Fruit fly (Drosophila melanogaster): Measurements from ENCODE around the gene CG31717.

The CG31717 gene

DNA sequence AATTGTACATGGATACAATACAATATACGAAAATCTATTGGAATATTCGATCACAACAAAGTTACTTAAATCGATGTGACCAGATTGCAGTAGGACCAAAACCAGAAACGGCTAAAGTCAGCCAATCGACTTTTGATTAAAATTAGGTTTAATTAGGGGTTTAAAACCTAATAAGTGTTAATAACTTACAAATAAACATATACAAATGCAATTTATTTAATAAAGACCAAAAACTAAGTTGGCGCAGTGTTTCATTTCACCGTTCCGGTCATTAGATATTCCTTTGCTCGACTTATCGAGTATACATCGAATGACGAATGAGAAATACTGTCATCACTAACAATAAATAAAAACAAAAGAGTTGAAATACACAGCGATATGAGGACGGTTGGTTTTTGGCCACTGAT, at the start of gene CG31717, which contains the start of gene bsk:
Gene CG31717 (plus strand): TSS at position 297 of the 407 bp plus-strand sequence.
Gene bsk (minus strand): TSS at position 61 of the 407 bp plus-strand sequence.
- TF ChIP-seq CG32264 (GFP tag; optimal IDR thresholded peaks at IDR 0.05) = no peak
- no peak for TF ChIP-seq ey (GFP tag; optimal IDR thresholded peaks at IDR 0.05)
- TF ChIP-seq h (GFP tag; optimal IDR thresholded peaks at IDR 0.05) = no peak
- peak; percentile 60 for TF ChIP-seq tai (GFP tag; optimal IDR thresholded peaks at IDR 0.05)
- TF ChIP-seq OdsH (GFP tag; optimal IDR thresholded peaks at IDR 0.05) = no peak
- peak; percentile 32 for TF ChIP-seq Jra (GFP tag; optimal IDR thresholded peaks at IDR 0.05)
- peak; percentile 71 for TF ChIP-seq jim (GFP tag; optimal IDR thresholded peaks at IDR 0.05)

DNA sequence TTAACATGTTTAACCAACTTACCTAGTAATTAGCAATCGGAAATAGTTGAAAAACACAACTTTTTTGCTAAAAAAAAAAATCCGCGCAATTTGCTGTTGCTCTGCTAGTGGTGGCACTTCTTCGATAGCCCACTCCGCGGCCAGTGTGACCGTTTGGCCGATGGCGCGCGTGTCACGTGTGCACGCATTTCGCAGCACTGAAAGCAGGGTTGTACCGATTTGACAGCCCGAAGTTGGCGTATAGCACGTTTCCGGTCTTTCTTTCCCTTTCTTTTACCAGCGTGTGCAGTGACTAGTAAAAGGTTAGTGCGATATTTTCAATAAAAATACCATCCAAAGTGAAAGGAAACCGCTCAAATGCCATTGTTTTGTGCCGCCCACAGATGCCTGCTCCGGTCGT, 49.7 kb upstream of the CG31717 start, which contains the start of the genes Ripalpha and RpL7:
Gene Ripalpha (minus strand): TSS at position 128 of the 400 bp plus-strand sequence.
Gene RpL7 (plus strand): TSS at position 158 of the 400 bp plus-strand sequence.
- TF ChIP-seq h (GFP tag; optimal IDR thresholded peaks at IDR 0.05) (peak; percentile 98), OdsH (GFP tag; optimal IDR thresholded peaks at IDR 0.05) (peak; percentile 96), Vsx2 (GFP tag; optimal IDR thresholded peaks at IDR 0.05; ENCODE audit: partially characterized antibody) (peak; percentile 89), woc (GFP tag; optimal IDR thresholded peaks at IDR 0.05) (peak; percentile 71), fru (GFP tag; optimal IDR thresholded peaks at IDR 0.05) (peak; percentile 86), Myc (optimal IDR thresholded peaks at IDR 0.05) (peak; percentile 77), Jra (GFP tag; optimal IDR thresholded peaks at IDR 0.05) (peak; percentile 89), dmrt93B (GFP tag; optimal IDR thresholded peaks at IDR 0.05) (peak; percentile 99), N (GFP tag; optimal IDR thresholded peaks at IDR 0.05) (no peak), Sp1 (GFP tag; optimal IDR thresholded peaks at IDR 0.05) (peak; percentile 95), CrebA (GFP tag; optimal IDR thresholded peaks at IDR 0.05; ENCODE audit: borderline replicate concordance) (no peak), sage (GFP tag; optimal IDR thresholded peaks at IDR 0.05) (peak; percentile 88), dl (GFP tag; optimal IDR thresholded peaks at IDR 0.05; ENCODE audit: insufficient read depth in 1 of 2, partially characterized antibody in 2 of 2) (no peak), ey (GFP tag; optimal IDR thresholded peaks at IDR 0.05) (peak; percentile 89), Mio (GFP tag; optimal IDR thresholded peaks at IDR 0.05) (peak; percentile 91), br (GFP tag; optimal IDR thresholded peaks at IDR 0.05) (peak; percentile 98), psq (GFP tag; optimal IDR thresholded peaks at IDR 0.05) (peak; percentile 85), foxo (GFP tag; optimal IDR thresholded peaks at IDR 0.05) (peak; percentile 52 to 97), rgr (GFP tag; optimal IDR thresholded peaks at IDR 0.05) (peak; percentile 99), Hr83 (GFP tag; optimal IDR thresholded peaks at IDR 0.05; ENCODE audit: poor library complexity, severe bottlenecking) (peak; percentile 100), Hnf4 (GFP tag; optimal IDR thresholded peaks at IDR 0.05) (peak; percentile 96), lola (GFP tag; optimal IDR thresholded peaks at IDR 0.05) (no peak), tai (GFP tag; optimal IDR thresholded peaks at IDR 0.05) (peak; percentile 62), pan (optimal IDR thresholded peaks at IDR 0.05) (no peak), Hr78 (GFP tag; optimal IDR thresholded peaks at IDR 0.05) (no peak), jim (GFP tag; optimal IDR thresholded peaks at IDR 0.05) (peak; percentile 2), HLH106 (tag; optimal IDR thresholded peaks at IDR 0.05) (peak; percentile 91), Abd-B (GFP tag; optimal IDR thresholded peaks at IDR 0.05) (no peak), Rel (GFP tag; optimal IDR thresholded peaks at IDR 0.05) (peak; percentile 58), Rel (tag; optimal IDR thresholded peaks at IDR 0.05) (peak; percentile 81), brk (GFP tag; optimal IDR thresholded peaks at IDR 0.05) (peak; percentile 87), sv (GFP tag; optimal IDR thresholded peaks at IDR 0.05) (peak; percentile 98), CG32264 (GFP tag; optimal IDR thresholded peaks at IDR 0.05) (peak; percentile 93), dsf (GFP tag; optimal IDR thresholded peaks at IDR 0.05; ENCODE audit: borderline replicate concordance) (peak; percentile 88), Dif (GFP tag; optimal IDR thresholded peaks at IDR 0.05; ENCODE audit: partially characterized antibody) (peak; percentile 71), GATAd (GFP tag; optimal IDR thresholded peaks at IDR 0.05) (peak; percentile 80), usp (GFP tag; optimal IDR thresholded peaks at IDR 0.05) (no peak), Dfd (GFP tag; optimal IDR thresholded peaks at IDR 0.05) (no peak), CG9705 (GFP tag; optimal IDR thresholded peaks at IDR 0.05) (peak; percentile 97)

DNA sequence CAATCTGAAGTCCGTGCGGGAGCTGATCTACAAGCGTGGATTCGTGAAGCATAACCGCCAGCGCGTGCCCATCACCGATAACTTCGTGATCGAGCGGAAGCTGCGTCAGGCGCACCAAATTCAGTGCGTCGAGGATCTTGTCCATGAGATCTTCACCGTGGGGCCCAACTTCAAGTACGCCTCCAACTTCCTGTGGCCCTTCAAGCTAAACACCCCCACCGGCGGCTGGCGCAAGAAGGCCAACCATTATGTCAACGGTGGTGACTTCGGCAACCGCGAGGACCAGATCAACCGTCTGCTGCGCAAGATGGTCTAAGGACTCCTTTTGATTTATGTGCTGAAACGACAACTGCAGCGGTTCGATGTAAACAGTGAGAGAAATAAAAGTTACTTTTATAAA, 48.8 kb upstream of the CG31717 start:
- TF ChIP-seq Hnf4 (GFP tag; optimal IDR thresholded peaks at IDR 0.05) = no peak
- TF ChIP-seq CrebA (GFP tag; optimal IDR thresholded peaks at IDR 0.05; ENCODE audit: borderline replicate concordance) = no peak
- TF ChIP-seq ey (GFP tag; optimal IDR thresholded peaks at IDR 0.05) = no peak
- no peak for TF ChIP-seq N (GFP tag; optimal IDR thresholded peaks at IDR 0.05)
- no peak for TF ChIP-seq dsf (GFP tag; optimal IDR thresholded peaks at IDR 0.05; ENCODE audit: borderline replicate concordance)
- no peak for TF ChIP-seq h (GFP tag; optimal IDR thresholded peaks at IDR 0.05)
- no peak for TF ChIP-seq CG32264 (GFP tag; optimal IDR thresholded peaks at IDR 0.05)
- TF ChIP-seq Sp1 (GFP tag; optimal IDR thresholded peaks at IDR 0.05) = no peak
- TF ChIP-seq woc (GFP tag; optimal IDR thresholded peaks at IDR 0.05) = no peak
- TF ChIP-seq HLH106 (tag; optimal IDR thresholded peaks at IDR 0.05) = no peak
- TF ChIP-seq Vsx2 (GFP tag; optimal IDR thresholded peaks at IDR 0.05; ENCODE audit: partially characterized antibody) = no peak
- TF ChIP-seq Abd-B (GFP tag; optimal IDR thresholded peaks at IDR 0.05) = no peak
- no peak for TF ChIP-seq Hr83 (GFP tag; optimal IDR thresholded peaks at IDR 0.05; ENCODE audit: poor library complexity, severe bottlenecking)
- no peak for TF ChIP-seq dl (GFP tag; optimal IDR thresholded peaks at IDR 0.05; ENCODE audit: insufficient read depth in 1 of 2, partially characterized antibody in 2 of 2)
- TF ChIP-seq psq (GFP tag; optimal IDR thresholded peaks at IDR 0.05) = no peak
- no peak for TF ChIP-seq sage (GFP tag; optimal IDR thresholded peaks at IDR 0.05)
- TF ChIP-seq Mio (GFP tag; optimal IDR thresholded peaks at IDR 0.05) = no peak
- no peak for TF ChIP-seq OdsH (GFP tag; optimal IDR thresholded peaks at IDR 0.05)
- no peak for TF ChIP-seq lola (GFP tag; optimal IDR thresholded peaks at IDR 0.05)
- no peak for TF ChIP-seq Jra (GFP tag; optimal IDR thresholded peaks at IDR 0.05)

Measured in whole organism, wandering third instar larva.